Fruit fly (Drosophila melanogaster) whole organism, adult: ENCODE results near the gene Ctns.

Experiments
- CG11617 ChIP-seq: fragments of 200-800 bp; sonication (Bioruptor generic); optimal IDR thresholded peaks from 2 replicates; lab custom pipeline; 2017; ENCODE audit warnings: mild to moderate bottlenecking, missing biosample characterization, missing genetic modification reagents, missing genetic modification characterization
- CG12768 ChIP-seq: fragments of 200-800 bp; sonication (Bioruptor generic); optimal IDR thresholded peaks from 2 replicates; lab custom pipeline; 2017; ENCODE audit warnings: missing biosample characterization, missing genetic modification characterization, mild to moderate bottlenecking, moderate library complexity, missing genetic modification reagents
- CG14711 ChIP-seq: fragments of 200-800 bp; sonication (Bioruptor generic); optimal IDR thresholded peaks from 2 replicates; lab custom pipeline; 2018; ENCODE audit warnings: missing biosample characterization, mild to moderate bottlenecking, missing genetic modification characterization, moderate library complexity
- CG1620 ChIP-seq: fragments of 200-800 bp; sonication (Bioruptor generic); optimal IDR thresholded peaks from 2 replicates; lab custom pipeline; 2016; ENCODE audit warnings: missing biosample characterization, missing genetic modification characterization
- CG33017 ChIP-seq: fragments of 200-800 bp; sonication (Bioruptor generic); optimal IDR thresholded peaks from 2 replicates; lab custom pipeline; 2018; ENCODE audit warnings: missing biosample characterization, mild to moderate bottlenecking, missing genetic modification characterization, moderate library complexity
- CG5204 ChIP-seq: fragments of 200-800 bp; sonication (Bioruptor generic); optimal IDR thresholded peaks from 2 replicates; lab custom pipeline; 2016; ENCODE audit warnings: missing biosample characterization, missing genetic modification characterization
- CG7045 ChIP-seq: fragments of 200-800 bp; sonication (Bioruptor generic); optimal IDR thresholded peaks from 2 replicates; lab custom pipeline; 2017; ENCODE audit warnings: missing biosample characterization, mild to moderate bottlenecking, missing genetic modification characterization
- CG7101 ChIP-seq: fragments of 200-800 bp; sonication (Bioruptor generic); optimal IDR thresholded peaks from 2 replicates; lab custom pipeline; 2018; ENCODE audit warnings: missing biosample characterization, mild to moderate bottlenecking, missing genetic modification characterization, moderate library complexity
- Clk ChIP-seq: fragments of 200-800 bp; sonication (Bioruptor generic); optimal IDR thresholded peaks from 2 replicates; lab custom pipeline; 2017; ENCODE audit warnings: missing biosample characterization, missing genetic modification characterization
- Crg-1 ChIP-seq: fragments of 200-800 bp; sonication (Bioruptor generic); optimal IDR thresholded peaks from 2 replicates; lab custom pipeline; 2016; ENCODE audit warnings: missing biosample characterization, missing genetic modification characterization
- Hr96 ChIP-seq: fragments of 200-800 bp; sonication (Bioruptor generic); optimal IDR thresholded peaks from 2 replicates; lab custom pipeline; 2016; ENCODE audit warnings: missing biosample characterization, missing genetic modification characterization
- Mnt ChIP-seq: fragments of 200-800 bp; sonication (Bioruptor generic); optimal IDR thresholded peaks from 2 replicates; lab custom pipeline; 2016; ENCODE audit warnings: missing biosample characterization, mild to moderate bottlenecking, missing genetic modification characterization
- bab1 ChIP-seq: fragments of 200-800 bp; sonication (Bioruptor generic); optimal IDR thresholded peaks from 3 replicates; lab custom pipeline; 2019; ENCODE audit warnings: missing biosample characterization, mild to moderate bottlenecking, missing genetic modification characterization, moderate library complexity
- cic ChIP-seq: fragments of 200-800 bp; sonication (Bioruptor generic); optimal IDR thresholded peaks from 2 replicates; lab custom pipeline; 2017; ENCODE audit warnings: missing biosample characterization, mild to moderate bottlenecking, missing genetic modification characterization, moderate library complexity
- cnc ChIP-seq, 2 experiments: fragments of >200 bp; optimal IDR thresholded peaks; 2 replicates each; lab custom pipeline; 2017
- kay ChIP-seq: fragments of 200-800 bp; sonication (Bioruptor generic); peaks from one replicate; lab custom pipeline; 2016; ENCODE audit warnings: missing biosample characterization, missing genetic modification characterization, borderline replicate concordance
- ovo ChIP-seq: fragments of 200-800 bp; sonication (Bioruptor generic); optimal IDR thresholded peaks from 2 replicates; lab custom pipeline; 2016; ENCODE audit warnings: missing biosample characterization, missing genetic modification characterization
- pad ChIP-seq: fragments of 200-800 bp; sonication (Bioruptor generic); optimal IDR thresholded peaks from 3 replicates; lab custom pipeline; 2017; ENCODE audit warnings: missing biosample characterization, missing genetic modification characterization, mild to moderate bottlenecking, moderate library complexity, missing genetic modification reagents
- tj ChIP-seq: fragments of 200-800 bp; sonication (Bioruptor generic); optimal IDR thresholded peaks from 3 replicates; lab custom pipeline; 2017; ENCODE audit warnings: missing biosample characterization, mild to moderate bottlenecking, missing genetic modification characterization, moderate library complexity
- toe ChIP-seq: fragments of 200-800 bp; sonication (Bioruptor generic); optimal IDR thresholded peaks from 2 replicates; lab custom pipeline; 2016; ENCODE audit warnings: missing biosample characterization, missing genetic modification characterization

Gene Ctns

DNA sequence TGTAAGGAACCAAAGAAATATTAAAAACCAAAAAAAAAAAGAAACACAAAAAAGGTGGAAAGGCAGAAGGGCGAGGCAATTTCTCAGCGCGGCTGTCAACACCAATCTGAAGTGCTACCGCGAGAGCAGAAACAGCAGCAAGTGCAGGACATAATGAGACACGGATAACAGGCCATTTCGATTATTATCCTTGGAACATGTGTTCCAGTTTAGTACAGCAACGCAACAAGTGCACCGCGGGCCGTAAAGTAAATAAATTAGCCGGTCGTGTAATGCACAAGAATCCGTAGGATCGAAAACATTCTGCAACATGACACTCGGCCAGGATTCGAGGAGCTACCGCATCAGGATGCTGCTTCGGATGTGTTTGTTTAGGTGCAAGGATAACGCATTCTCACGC, 20.7 kb downstream of the Ctns start:
- TF ChIP-seq CG11617 (GFP tag; lab: Kevin White, UChicago) (no peak), Mnt (GFP tag; lab: Kevin White, UChicago) (no peak), Crg-1 (GFP tag; lab: Kevin White, UChicago) (no peak)

DNA sequence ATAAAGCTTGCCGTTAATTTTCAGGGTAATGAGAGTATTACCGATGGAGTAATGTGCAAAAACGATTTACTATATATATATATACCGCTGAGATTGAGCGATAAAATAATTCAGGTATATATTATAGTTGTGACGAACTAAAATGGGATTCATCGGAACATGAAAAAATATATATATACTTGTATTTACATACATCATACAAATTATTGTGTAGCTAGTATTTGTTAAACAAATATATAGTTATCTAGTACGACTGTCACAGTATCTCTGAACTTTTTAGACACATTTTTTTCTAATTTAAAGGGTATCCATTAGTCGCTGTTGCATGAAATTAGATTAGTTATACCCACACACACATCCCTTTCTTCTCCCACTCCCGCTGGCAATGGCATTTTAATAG, 22.4 kb downstream of the Ctns start:
- no peak for TF ChIP-seq CG33017
- TF ChIP-seq CG1620: no peak
- no peak for TF ChIP-seq Hr96 (GFP tag; lab: Kevin White, UChicago)
- no peak for TF ChIP-seq CG7101 (tag; lab: Kevin White, UChicago)
- no peak for TF ChIP-seq kay (GFP tag; lab: Kevin White, UChicago)
- no peak for TF ChIP-seq Crg-1 (GFP tag; lab: Kevin White, UChicago)
- TF ChIP-seq cnc (optimal IDR thresholded peaks at IDR 0.05; lab: Kevin White, UChicago): no peak
- no peak for TF ChIP-seq toe (GFP tag; lab: Kevin White, UChicago)
- no peak for TF ChIP-seq pad (GFP tag; lab: Kevin White, UChicago)
- no peak for TF ChIP-seq bab1
- no peak for TF ChIP-seq CG7045
- no peak for TF ChIP-seq CG5204

DNA sequence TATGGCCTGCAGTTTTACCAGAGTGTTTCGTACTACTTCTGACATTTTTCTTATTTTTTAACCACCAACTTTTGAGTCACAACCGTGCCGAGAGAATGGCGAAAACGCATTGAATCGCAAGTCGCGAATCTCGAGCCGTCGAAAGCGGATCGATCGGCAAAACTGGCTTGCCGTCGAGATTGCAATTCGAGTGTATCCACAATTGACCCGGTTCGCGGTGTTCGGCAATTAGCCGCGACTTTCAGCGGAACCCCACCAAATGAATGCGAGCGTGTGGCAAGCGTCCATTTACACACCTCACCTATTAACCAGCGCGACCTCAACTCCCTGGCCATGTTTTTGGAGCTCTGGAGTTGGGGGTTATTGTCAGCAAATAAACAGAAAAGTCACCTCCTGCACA, 23.3 kb downstream of the Ctns start, which contains the start of gene CG13833:
CG13833 (minus strand) TSS at position 101 of the 400 bp plus-strand sequence.
- no peak for TF ChIP-seq Hr96 (GFP tag; lab: Kevin White, UChicago)
- no peak for TF ChIP-seq CG11617 (GFP tag; lab: Kevin White, UChicago)
- TF ChIP-seq cnc (optimal IDR thresholded peaks at IDR 0.05; lab: Kevin White, UChicago): no peak
- TF ChIP-seq cic: no peak
- no peak for TF ChIP-seq ovo (GFP tag; lab: Kevin White, UChicago)
- no peak for TF ChIP-seq CG7101 (tag; lab: Kevin White, UChicago)
- no peak for TF ChIP-seq Mnt (GFP tag; lab: Kevin White, UChicago)
- TF ChIP-seq CG12768 (GFP tag; lab: Kevin White, UChicago): no peak

DNA sequence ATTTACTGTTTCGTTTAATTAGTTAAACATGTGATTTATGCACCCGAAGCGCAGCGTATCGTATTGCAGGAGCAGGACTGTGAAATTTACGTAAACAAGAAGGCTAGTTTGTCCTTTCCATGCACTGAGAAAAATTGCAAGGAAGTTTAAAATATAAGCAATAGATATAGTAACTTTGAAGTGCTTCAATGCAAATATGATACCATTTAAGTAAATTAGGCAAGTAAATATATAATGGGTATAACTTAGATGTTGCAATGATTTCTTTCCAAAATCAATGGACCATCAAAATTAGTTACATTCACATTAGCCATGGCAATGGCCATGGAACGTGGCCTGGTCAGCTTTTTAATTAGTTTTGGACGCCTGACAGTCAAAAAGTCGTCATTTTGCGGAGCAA, 27.9 kb downstream of the Ctns start:
- TF ChIP-seq CG7101 (tag; lab: Kevin White, UChicago): no peak
- no peak for TF ChIP-seq cic
- no peak for TF ChIP-seq Hr96 (GFP tag; lab: Kevin White, UChicago)
- no peak for TF ChIP-seq kay (GFP tag; lab: Kevin White, UChicago)
- TF ChIP-seq toe (GFP tag; lab: Kevin White, UChicago): no peak
- no peak for TF ChIP-seq CG7045
- no peak for TF ChIP-seq CG11617 (GFP tag; lab: Kevin White, UChicago)
- no peak for TF ChIP-seq cnc (optimal IDR thresholded peaks at IDR 0.05; lab: Kevin White, UChicago)
- no peak for TF ChIP-seq Clk
- no peak for TF ChIP-seq CG12768 (GFP tag; lab: Kevin White, UChicago)
- TF ChIP-seq tj (GFP tag; lab: Kevin White, UChicago): no peak
- no peak for TF ChIP-seq CG1620
- TF ChIP-seq pad (GFP tag; lab: Kevin White, UChicago): no peak
- TF ChIP-seq CG5204: no peak

DNA sequence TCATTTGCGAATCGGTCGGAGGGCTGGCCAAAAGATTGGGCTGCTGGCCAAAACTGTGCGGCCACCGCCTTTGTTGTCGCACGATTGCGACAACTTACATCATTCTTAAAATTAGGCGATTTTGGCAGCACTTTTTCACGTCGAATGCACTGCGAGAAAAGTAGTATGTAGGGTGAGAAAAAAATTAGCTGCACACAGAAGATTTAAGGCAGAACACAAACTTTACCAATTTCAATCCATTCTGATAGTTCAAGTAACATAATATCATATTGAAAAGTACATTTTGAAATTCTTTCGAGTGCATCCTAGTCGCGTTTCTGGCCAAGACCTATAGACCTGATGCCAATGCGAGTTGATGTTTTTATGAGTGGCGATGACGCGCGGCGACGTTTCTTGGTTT, 30.3 kb downstream of the Ctns start:
- TF ChIP-seq CG7101 (tag; lab: Kevin White, UChicago): no peak
- TF ChIP-seq CG12768 (GFP tag; lab: Kevin White, UChicago): no peak
- TF ChIP-seq pad (GFP tag; lab: Kevin White, UChicago): no peak
- no peak for TF ChIP-seq bab1
- no peak for TF ChIP-seq CG11617 (GFP tag; lab: Kevin White, UChicago)
- no peak for TF ChIP-seq cic
- TF ChIP-seq CG7045: no peak

DNA sequence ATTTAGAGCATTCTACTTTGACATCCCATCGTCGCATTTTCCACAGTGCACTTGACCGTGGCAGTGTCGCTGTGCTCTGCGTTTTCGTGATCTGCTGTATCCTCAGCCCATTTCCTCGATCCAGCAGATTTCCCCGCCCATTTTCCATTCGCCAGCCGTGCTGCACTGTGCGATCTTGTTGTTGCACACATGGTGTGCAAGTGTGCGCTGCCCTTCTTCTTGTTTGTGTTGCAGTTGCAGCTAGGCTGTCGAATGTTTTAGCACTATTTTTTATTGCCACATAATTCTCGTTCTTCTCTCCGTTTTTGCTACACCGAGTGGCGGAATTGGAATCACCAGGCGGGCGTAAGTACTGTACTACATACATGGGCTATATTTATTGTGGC, 31.3 kb downstream of the Ctns start:
- TF ChIP-seq Clk (no peak), ovo (GFP tag; lab: Kevin White, UChicago) (no peak), Mnt (GFP tag; lab: Kevin White, UChicago) (no peak), Crg-1 (GFP tag; lab: Kevin White, UChicago) (no peak), CG5204 (no peak), CG33017 (no peak), CG11617 (GFP tag; lab: Kevin White, UChicago) (no peak), CG14711 (tag; lab: Kevin White, UChicago) (no peak), CG12768 (GFP tag; lab: Kevin White, UChicago) (no peak), CG7101 (tag; lab: Kevin White, UChicago) (no peak), kay (GFP tag; lab: Kevin White, UChicago) (no peak), bab1 (no peak)

DNA sequence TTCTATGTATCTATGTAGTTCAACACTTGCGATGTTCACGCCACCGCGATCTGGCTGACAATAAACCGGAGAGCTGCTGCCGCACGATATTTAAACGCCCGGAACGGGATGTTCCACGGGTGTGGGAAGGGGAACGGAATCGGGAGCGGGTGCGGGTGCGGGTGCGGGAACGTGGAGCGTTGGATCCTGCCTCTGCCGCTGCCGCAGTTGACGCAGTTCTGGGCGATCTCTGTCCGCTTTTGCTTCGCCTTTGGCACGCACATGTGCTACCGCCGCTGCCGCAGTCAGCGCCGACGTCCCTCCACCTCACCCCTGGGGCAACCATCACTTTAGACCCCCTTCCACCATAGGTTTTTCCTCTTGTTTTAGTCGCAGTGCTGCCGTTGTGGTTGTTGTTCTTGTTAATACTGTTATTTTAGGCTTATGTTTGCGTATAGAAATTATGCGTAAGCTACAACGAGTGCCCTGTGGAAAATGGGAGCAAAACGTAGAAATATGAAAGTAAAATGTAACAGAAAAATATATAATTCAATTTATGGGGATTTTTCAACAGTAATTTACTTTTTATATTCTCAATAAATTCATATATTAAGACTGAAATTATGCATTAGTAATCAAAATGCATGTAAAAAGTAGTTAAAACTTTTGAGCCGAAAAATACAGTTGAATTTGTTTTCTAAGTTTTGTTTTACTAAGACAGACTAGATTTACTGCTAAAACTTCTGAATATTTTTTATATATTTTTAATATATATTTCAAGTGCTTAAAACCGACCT, 31.9 kb downstream of the Ctns start, which contains the start of gene lmd:
lmd (minus strand) TSS at position 62 of the 776 bp plus-strand sequence.
- TF ChIP-seq cnc (optimal IDR thresholded peaks at IDR 0.05; lab: Kevin White, UChicago) (no peak), ovo (GFP tag; lab: Kevin White, UChicago) (no peak), CG7045 (no peak), CG11617 (GFP tag; lab: Kevin White, UChicago) (no peak), Clk (no peak), CG33017 (no peak), CG7101 (tag; lab: Kevin White, UChicago) (no peak), tj (GFP tag; lab: Kevin White, UChicago) (no peak), CG12768 (GFP tag; lab: Kevin White, UChicago) (no peak), CG14711 (tag; lab: Kevin White, UChicago) (no peak), CG5204 (no peak), Crg-1 (GFP tag; lab: Kevin White, UChicago) (no peak)
